Worm (Caenorhabditis elegans): Measurements from ENCODE around the gene srz-9.

- TF ChIP-seq nhr-77 (tag; optimal IDR thresholded peaks at IDR 0.05) (no peak), nhr-12 (tag; optimal IDR thresholded peaks at IDR 0.05) (no peak), unc-62 (GFP tag; optimal IDR thresholded peaks at IDR 0.05) (no peak)
Measured at ce11 chrIII:1229510-1229909, 34.3 kb upstream of the srz-9 start.
